Fruit fly (Drosophila melanogaster) whole organism, embryonic: ENCODE data around the gene Trm7-34.

Source experiments
- Adf1 ChIP-seq: fragments of 200-800 bp; sonication (Bioruptor generic); IDR thresholded peaks from 2 replicates; pipeline ENCODE4 v1.3.6; 2022; ENCODE audit warnings: missing biosample characterization, missing genetic modification characterization
- BEAF-32 ChIP-seq: fragments of 200-800 bp; sonication (Bioruptor generic); optimal IDR thresholded peaks from 3 replicates; lab custom pipeline; 2017; ENCODE audit warnings: missing biosample characterization, missing genetic modification characterization, mild to moderate bottlenecking, moderate library complexity, missing genetic modification reagents
- CG11085 ChIP-seq: fragments of 200-800 bp; sonication (Bioruptor generic); IDR thresholded peaks from 2 replicates; pipeline ENCODE4 v1.3.6; 2022; ENCODE audit warnings: missing biosample characterization, missing genetic modification characterization
- CG12942 ChIP-seq: fragments of 200-800 bp; sonication (Bioruptor generic); optimal IDR thresholded peaks from 3 replicates; lab custom pipeline; 2016; ENCODE audit warnings: missing biosample characterization, missing genetic modification characterization
- CG17361 ChIP-seq: fragments of 200-800 bp; sonication (Bioruptor generic); IDR thresholded peaks from 3 replicates; pipeline ENCODE4 v1.3.6; 2022; ENCODE audit warnings: missing biosample characterization, missing genetic modification characterization
- CG2120 ChIP-seq: fragments of 200-800 bp; sonication (Bioruptor generic); optimal IDR thresholded peaks from 3 replicates; lab custom pipeline; 2016; ENCODE audit warnings: missing biosample characterization, missing genetic modification characterization
- CG3065 ChIP-seq: fragments of 200-800 bp; sonication (Bioruptor generic); optimal IDR thresholded peaks from 2 replicates; lab custom pipeline; 2016; ENCODE audit warnings: missing biosample characterization, missing genetic modification characterization
- CG32772 ChIP-seq: fragments of 200-800 bp; sonication (Bioruptor generic); IDR thresholded peaks from 2 replicates; pipeline ENCODE4 v1.3.6; 2022; ENCODE audit warnings: missing biosample characterization, missing genetic modification characterization
- CG3838 ChIP-seq: fragments of 200-800 bp; sonication (Bioruptor generic); optimal IDR thresholded peaks from 3 replicates; lab custom pipeline; 2016; ENCODE audit warnings: missing biosample characterization, missing genetic modification characterization
- CG6854 ChIP-seq: fragments of 200-800 bp; sonication (Bioruptor generic); optimal IDR thresholded peaks from 3 replicates; lab custom pipeline; 2017; ENCODE audit warnings: missing biosample characterization, mild to moderate bottlenecking, missing genetic modification characterization
- CG7786 ChIP-seq: fragments of 200-800 bp; sonication (Bioruptor generic); optimal IDR thresholded peaks from 2 replicates; lab custom pipeline; 2016; ENCODE audit warnings: missing biosample characterization, missing genetic modification characterization
- CG9215 ChIP-seq: fragments of 200-800 bp; sonication (Bioruptor generic); IDR thresholded peaks from 2 replicates; pipeline ENCODE4 v1.3.6; 2022; ENCODE audit warnings: missing biosample characterization, missing genetic modification characterization
- CG9817 ChIP-seq: fragments of 200-800 bp; sonication (Bioruptor generic); optimal IDR thresholded peaks from 2 replicates; lab custom pipeline; 2018; ENCODE audit warnings: missing biosample characterization, mild to moderate bottlenecking, missing genetic modification characterization, moderate library complexity
- CG9932 ChIP-seq: fragments of 200-800 bp; sonication (Bioruptor generic); IDR thresholded peaks from 2 replicates; pipeline ENCODE4 v1.3.6; 2022; ENCODE audit warnings: missing biosample characterization, missing genetic modification characterization
- D ChIP-seq, 2 experiments: fragments of 200-800 bp in 1 of 2; fragments of >200 bp in 1 of 2; sonication (Bioruptor generic) in 1 of 2; optimal IDR thresholded peaks; 2 replicates in 1 of 2; 3 replicates in 1 of 2; lab custom pipeline; 2017; ENCODE audit warnings: mild to moderate bottlenecking in 1 of 2, missing biosample characterization in 1 of 2, missing genetic modification characterization in 1 of 2, missing genetic modification reagents in 1 of 2
- D19B ChIP-seq: fragments of 200-800 bp; sonication (Bioruptor generic); optimal IDR thresholded peaks from 2 replicates; lab custom pipeline; 2017; ENCODE audit warnings: missing biosample characterization, mild to moderate bottlenecking, missing genetic modification characterization
- Deaf1 ChIP-seq: fragments of 200-800 bp; optimal IDR thresholded peaks from 3 replicates; lab custom pipeline; 2019; ENCODE audit warnings: missing biosample characterization, mild to moderate bottlenecking, missing genetic modification characterization, moderate library complexity
- Dp ChIP-seq: fragments of 200-800 bp; sonication (Bioruptor generic); optimal IDR thresholded peaks from 2 replicates; lab custom pipeline; 2018; ENCODE audit warnings: missing biosample characterization, mild to moderate bottlenecking, missing genetic modification characterization, moderate library complexity
- E2f1 ChIP-seq: fragments of 200-800 bp; sonication (Bioruptor generic); IDR thresholded peaks from 2 replicates; pipeline ENCODE4 v1.3.6; 2022; ENCODE audit warnings: missing biosample characterization, missing genetic modification characterization
- Hr3 ChIP-seq: fragments of 200-800 bp; sonication (Bioruptor generic); optimal IDR thresholded peaks from 3 replicates; lab custom pipeline; 2016; ENCODE audit warnings: missing biosample characterization, missing genetic modification characterization
- Med ChIP-seq: fragments of 200-800 bp; sonication (Bioruptor generic); peaks from one replicate; lab custom pipeline; 2016; ENCODE audit warnings: missing biosample characterization, missing genetic modification characterization, mild to moderate bottlenecking, inconsistent platforms, moderate library complexity
- Meics ChIP-seq: fragments of 200-800 bp; sonication (Bioruptor generic); optimal IDR thresholded peaks from 2 replicates; lab custom pipeline; 2017; ENCODE audit warnings: missing biosample characterization, mild to moderate bottlenecking, missing genetic modification characterization
- Nf-YB ChIP-seq: fragments of 200-800 bp; sonication (Bioruptor generic); optimal IDR thresholded peaks from 3 replicates; lab custom pipeline; 2019; ENCODE audit warnings: missing biosample characterization, mild to moderate bottlenecking, missing genetic modification characterization, moderate library complexity
- PHDP ChIP-seq: fragments of 200-800 bp; sonication (Bioruptor generic); optimal IDR thresholded peaks from 3 replicates; lab custom pipeline; 2018; ENCODE audit warnings: missing biosample characterization, mild to moderate bottlenecking, missing genetic modification characterization, moderate library complexity
- Ptx1 ChIP-seq: fragments of 200-800 bp; sonication (Bioruptor generic); IDR thresholded peaks from 2 replicates; pipeline ENCODE4 v1.3.6; 2022; ENCODE audit warnings: missing biosample characterization, missing genetic modification characterization
- Taf1 ChIP-seq: fragments of 200-800 bp; sonication (Bioruptor generic); IDR thresholded peaks from 2 replicates; pipeline ENCODE4 v1.3.6; 2022; ENCODE audit warnings: missing biosample characterization, missing genetic modification characterization
- Xbp1 ChIP-seq: fragments of 200-800 bp; sonication (Bioruptor generic); optimal IDR thresholded peaks from 3 replicates; lab custom pipeline; 2016; ENCODE audit warnings: missing biosample characterization, mild to moderate bottlenecking, missing genetic modification characterization
- ase ChIP-seq: fragments of 200-800 bp; sonication (Bioruptor generic); IDR thresholded peaks from 3 replicates; pipeline ENCODE4 v1.3.6; 2022; ENCODE audit warnings: missing biosample characterization, missing genetic modification characterization
- cg ChIP-seq: fragments of 200-800 bp; sonication (Bioruptor generic); optimal IDR thresholded peaks from 3 replicates; lab custom pipeline; 2019; ENCODE audit warnings: missing biosample characterization, mild to moderate bottlenecking, missing genetic modification characterization, moderate library complexity
- grau ChIP-seq: fragments of 200-800 bp; optimal IDR thresholded peaks from 3 replicates; lab custom pipeline; 2019; ENCODE audit warnings: missing biosample characterization, mild to moderate bottlenecking, missing genetic modification characterization, moderate library complexity
- hb ChIP-seq: fragments of 200-800 bp; sonication (Bioruptor generic); IDR thresholded peaks from 3 replicates; pipeline ENCODE4 v1.3.6; 2022; ENCODE audit warnings: missing biosample characterization, missing genetic modification characterization; ENCODE audit not compliant: partially characterized antibody
- hkb ChIP-seq, 2 experiments: fragments of 200-800 bp in 1 of 2; fragments of >200 bp in 1 of 2; sonication (Bioruptor generic) in 1 of 2; IDR thresholded peaks in 1 of 2; optimal IDR thresholded peaks in 1 of 2; 2 replicates each; pipeline versions ENCODE4 v1.3.6 to Lab custom; 2017 to 2022; ENCODE audit warnings: missing biosample characterization in 1 of 2, missing genetic modification characterization in 1 of 2
- lilli ChIP-seq: fragments of 200-800 bp; sonication (Bioruptor generic); optimal IDR thresholded peaks from 3 replicates; lab custom pipeline; 2016; ENCODE audit warnings: missing biosample characterization, missing genetic modification characterization
- maf-S ChIP-seq: fragments of 200-800 bp; sonication (Bioruptor generic); optimal IDR thresholded peaks from 2 replicates; lab custom pipeline; 2016; ENCODE audit warnings: missing biosample characterization, missing genetic modification characterization
- pan ChIP-seq, 4 experiments: fragments of >200 bp in 3 of 4; fragments of 200-800 bp in 1 of 4; sonication (Bioruptor generic) in 1 of 4; optimal IDR thresholded peaks in 3 of 4; IDR thresholded peaks in 1 of 4; 2 replicates each; pipeline versions ENCODE4 v1.3.6 to Lab custom; 2017 to 2022; ENCODE audit warnings: missing biosample characterization in 2 of 4, missing genetic modification characterization in 2 of 4, mixed read lengths in 1 of 4
- prd ChIP-seq, 3 experiments: fragments of >200 bp in 2 of 3; fragments of 200-800 bp in 1 of 3; sonication (Bioruptor generic) in 1 of 3; optimal IDR thresholded peaks in 2 of 3; IDR thresholded peaks in 1 of 3; 2 replicates in 2 of 3; 3 replicates in 1 of 3; pipeline versions ENCODE4 v1.3.6 to Lab custom; 2017 to 2022; ENCODE audit warnings: missing biosample characterization in 1 of 3, missing genetic modification characterization in 1 of 3
- rib ChIP-seq: fragments of 200-800 bp; sonication (Bioruptor generic); IDR thresholded peaks from 2 replicates; pipeline ENCODE4 v1.3.6; 2022; ENCODE audit warnings: missing biosample characterization, missing genetic modification characterization
- row ChIP-seq: fragments of 200-800 bp; sonication (Bioruptor generic); IDR thresholded peaks from 3 replicates; pipeline ENCODE4 v1.3.6; 2022; ENCODE audit warnings: missing biosample characterization, missing genetic modification characterization
- scrt ChIP-seq: fragments of 200-800 bp; sonication (Bioruptor generic); optimal IDR thresholded peaks from 2 replicates; lab custom pipeline; 2018; ENCODE audit warnings: missing biosample characterization, mild to moderate bottlenecking, missing genetic modification characterization, moderate library complexity
- sens-2 ChIP-seq: fragments of 200-800 bp; sonication (Bioruptor generic); IDR thresholded peaks from 2 replicates; pipeline ENCODE4 v1.3.6; 2022; ENCODE audit warnings: missing biosample characterization, missing genetic modification characterization
- seq ChIP-seq: fragments of 200-800 bp; sonication (Bioruptor generic); IDR thresholded peaks from 2 replicates; pipeline ENCODE4 v1.3.6; 2022; ENCODE audit warnings: missing biosample characterization, missing genetic modification characterization
- sim ChIP-seq: fragments of 200-800 bp; sonication (Bioruptor generic); IDR thresholded peaks from 2 replicates; pipeline ENCODE4 v1.3.6; 2022; ENCODE audit warnings: missing biosample characterization, missing genetic modification characterization
- sima ChIP-seq: fragments of 200-800 bp; sonication (Bioruptor generic); optimal IDR thresholded peaks from 2 replicates; lab custom pipeline; 2016; ENCODE audit warnings: missing biosample characterization, missing genetic modification characterization
- sug ChIP-seq: fragments of 200-800 bp; optimal IDR thresholded peaks from 2 replicates; lab custom pipeline; 2019; ENCODE audit warnings: missing biosample characterization, mild to moderate bottlenecking, missing genetic modification characterization, moderate library complexity
- vvl ChIP-seq: fragments of 200-800 bp; sonication (Bioruptor generic); IDR thresholded peaks from 2 replicates; pipeline ENCODE4 v1.3.6; 2022; ENCODE audit warnings: missing biosample characterization, missing genetic modification characterization
- yki ChIP-seq: fragments of >200 bp; optimal IDR thresholded peaks from 3 replicates; lab custom pipeline; 2018
- zfh1 ChIP-seq: fragments of 200-800 bp; sonication (Bioruptor generic); IDR thresholded peaks from 3 replicates; pipeline ENCODE4 v1.3.6; 2022; ENCODE audit warnings: missing biosample characterization, missing genetic modification characterization

The Trm7-34 gene

DNA sequence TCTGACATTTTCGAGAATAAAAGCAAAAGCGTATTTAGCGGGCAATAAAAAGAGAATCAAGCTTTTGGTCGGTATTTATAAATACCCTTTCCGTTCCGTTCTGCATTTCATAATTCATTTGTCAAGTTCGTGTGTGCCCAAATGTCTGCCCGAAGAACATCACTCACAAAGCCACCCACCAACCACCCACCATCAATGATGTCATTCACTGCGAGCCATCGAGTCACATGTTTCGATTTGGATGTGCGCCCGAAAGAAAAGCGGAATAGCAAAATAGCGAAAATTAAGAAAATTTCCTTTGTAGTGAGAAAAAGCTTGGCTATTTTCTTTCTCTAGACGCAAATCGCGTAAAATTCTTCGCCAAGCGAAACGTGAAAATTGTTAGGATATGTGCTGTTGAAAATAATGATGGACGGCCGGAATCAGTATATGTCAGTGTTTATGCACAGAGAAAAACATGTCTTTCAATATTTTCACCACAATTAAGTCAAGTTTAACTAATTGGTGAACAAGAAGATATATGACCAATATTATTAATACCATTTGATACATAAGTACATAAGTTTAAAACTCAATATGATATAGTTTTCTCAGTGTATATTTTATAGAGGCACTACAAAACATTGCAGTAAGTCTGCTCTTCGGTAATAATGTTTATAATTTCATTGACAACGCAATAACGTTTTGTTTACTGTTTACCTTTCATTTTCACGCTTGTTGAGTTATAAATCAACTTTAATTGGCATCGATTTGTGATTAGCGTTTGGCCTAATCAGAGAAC is 17.6 kb upstream of the Trm7-34 start (continued):
- TF ChIP-seq CG9932 (GFP tag; lab: Robert Waterston, UW) (peak; percentile 74), maf-S (GFP tag; lab: Kevin White, UChicago) (peak; percentile 2), row (GFP tag; lab: Robert Waterston, UW) (peak; percentile 76), CG3838 (GFP tag; lab: Kevin White, UChicago) (no peak), rib (GFP tag; lab: Robert Waterston, UW) (peak; percentile 41; the same call in 1 of the 2 replicates), CG12942 (GFP tag; lab: Kevin White, UChicago) (peak; percentile 33), yki (lab: Kevin White, UChicago) (no peak), PHDP (tag; lab: Kevin White, UChicago) (peak; percentile 66), prd (optimal IDR thresholded peaks at IDR 0.05; lab: Kevin White, UChicago) (no peak), prd (GFP tag; IDR thresholded peaks at IDR 0.05; lab: Robert Waterston, UW) (peak; percentile 49; the same call in 2 of the 3 replicates), seq (GFP tag; lab: Robert Waterston, UW) (peak; percentile 65), CG17361 (GFP tag; lab: Robert Waterston, UW) (peak; percentile 58; the same call in 2 of the 3 replicates), vvl (GFP tag; lab: Robert Waterston, UW) (peak; percentile 78), BEAF-32 (GFP tag; lab: Kevin White, UChicago) (no peak), ase (GFP tag; lab: Robert Waterston, UW) (0 out of 3 replicates have a peak, but pooled peaks have one; percentile 4), Taf1 (0 out of 2 replicates have a peak, but pooled peaks have one; percentile 46), lilli (peak; percentile 55), Dp (GFP tag; lab: Kevin White, UChicago) (no peak), zfh1 (no peak), sens-2 (GFP tag; lab: Robert Waterston, UW) (no peak), grau (peak; percentile 76), Hr3 (peak; percentile 34), Meics (peak; percentile 67), scrt (GFP tag; lab: Kevin White, UChicago) (peak; percentile 22), CG9817 (tag; lab: Kevin White, UChicago) (peak; percentile 37), Xbp1 (GFP tag; lab: Kevin White, UChicago) (peak; percentile 63), hkb (optimal IDR thresholded peaks at IDR 0.05; lab: Kevin White, UChicago) (no peak), hkb (GFP tag; IDR thresholded peaks at IDR 0.05; lab: Robert Waterston, UW) (peak; percentile 76), cg (GFP tag; lab: Kevin White, UChicago) (no peak), CG6854 (GFP tag; lab: Kevin White, UChicago) (peak; percentile 14), Nf-YB (GFP tag; lab: Kevin White, UChicago) (no peak), CG3065 (GFP tag; lab: Kevin White, UChicago) (no peak), Deaf1 (peak; percentile 1), pan (optimal IDR thresholded peaks at IDR 0.05; lab: Kevin White, UChicago) (no peak), pan (GFP tag; optimal IDR thresholded peaks at IDR 0.05 in 1 of 2, IDR thresholded peaks at IDR 0.05 in 1 of 2) (peak in 1 of 2 experiments; percentile 79), Med (GFP tag; lab: Kevin White, UChicago) (peak; percentile 90), sim (GFP tag; lab: Robert Waterston, UW) (0 out of 2 replicates have a peak, but pooled peaks have one; percentile 4), Ptx1 (GFP tag; lab: Robert Waterston, UW) (peak; percentile 76), sug (no peak), Adf1 (GFP tag; lab: Robert Waterston, UW) (no peak), E2f1 (no peak), CG11085 (GFP tag; lab: Robert Waterston, UW) (0 out of 2 replicates have a peak, but pooled peaks have one; percentile 14), CG9215 (GFP tag; lab: Robert Waterston, UW) (no peak), sima (GFP tag; lab: Kevin White, UChicago) (peak; percentile 17), D19B (GFP tag; lab: Kevin White, UChicago) (peak; percentile 37), CG7786 (GFP tag; lab: Kevin White, UChicago) (peak; percentile 32), D (optimal IDR thresholded peaks at IDR 0.05; lab: Kevin White, UChicago) (no peak), D (GFP tag; optimal IDR thresholded peaks at IDR 0.05; lab: Kevin White, UChicago) (no peak), hb (GFP tag; lab: Robert Waterston, UW) (no peak), CG2120 (GFP tag; lab: Kevin White, UChicago) (peak; percentile 81), CG32772 (peak; percentile 58; the same call in 1 of the 2 replicates)
